Worm (Caenorhabditis elegans) whole organism, L4 larva: ENCODE data around the gene nta-1.

Experiments
- daf-12 ChIP-seq: fragments of 150-350 bp; optimal IDR thresholded peaks from 2 replicates; lab custom pipeline; 2014; ENCODE audit warnings: missing biosample characterization, missing genetic modification reagents, missing genetic modification characterization
- fkh-10 ChIP-seq: fragments of 150-350 bp; optimal IDR thresholded peaks from 2 replicates; lab custom pipeline; 2014; ENCODE audit warnings: missing biosample characterization, missing genetic modification reagents, missing genetic modification characterization
- gei-8 ChIP-seq: fragments of 200-800 bp; sonication (Bioruptor generic); optimal IDR thresholded peaks from 2 replicates; lab custom pipeline; 2018; ENCODE audit warnings: mild to moderate bottlenecking, missing genetic modification characterization, missing compliant biosample characterization
- nhr-6 ChIP-seq: fragments of 150-350 bp; optimal IDR thresholded peaks from 2 replicates; lab custom pipeline; 2014; ENCODE audit warnings: missing biosample characterization, missing genetic modification characterization
- php-3 ChIP-seq: fragments of 200-800 bp; sonication (Bioruptor generic); IDR thresholded peaks from 2 replicates; pipeline ENCODE4 v1.3.6; 2022; ENCODE audit warnings: missing genetic modification reagents, missing genetic modification characterization, missing compliant biosample characterization
- unc-62 ChIP-seq, 3 experiments: fragments of 150-350 bp in 1 of 3; sonication (generic microtip); optimal IDR thresholded peaks in 2 of 3; peaks in 1 of 3; 1 replicate in 1 of 3; 2 replicates in 2 of 3; lab custom pipeline; 2014 to 2017; ENCODE audit warnings: missing biosample characterization in 3 of 3, missing genetic modification characterization in 3 of 3, missing genetic modification reagents in 3 of 3, missing genotype in 1 of 3

DNA sequence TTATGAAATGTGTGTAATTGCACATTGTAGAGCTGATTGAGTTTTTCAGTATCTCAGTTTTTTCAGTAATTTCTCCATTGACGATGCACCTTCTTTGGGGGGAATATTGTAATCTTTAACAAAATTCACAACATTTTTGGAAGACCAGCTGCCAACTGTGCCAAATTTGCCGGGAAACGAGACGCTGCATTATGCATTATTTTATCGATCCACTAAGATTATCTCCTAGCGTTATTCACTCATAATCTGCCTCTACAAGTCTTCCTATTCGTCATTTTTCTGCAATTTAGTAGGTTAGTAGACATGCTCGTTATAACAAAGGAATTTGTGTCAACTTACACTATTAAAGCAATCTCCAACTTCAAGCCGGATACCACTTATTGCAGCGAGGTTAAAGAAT is 11.9 kb downstream of the nta-1 start, which contains the start of the genes sdz-12 and bath-31:
- TF ChIP-seq fkh-10 (GFP tag; lab: Kevin White, UChicago) (no peak), unc-62 (GFP tag; optimal IDR thresholded peaks at IDR 0.05 in 1 of 2; lab: Kevin White, UChicago) (no peak), unc-62 (tag; optimal IDR thresholded peaks at IDR 0.05; lab: Kevin White, UChicago) (no peak), php-3 (GFP tag; lab: Robert Waterston, UW) (no peak), nhr-6 (tag; lab: Kevin White, UChicago) (no peak), daf-12 (tag; lab: Kevin White, UChicago) (no peak), gei-8 (GFP tag; lab: Kevin White, UChicago) (no peak)
